Worm (Caenorhabditis elegans): ENCODE results near the gene K12H6.7.

- no peak for TF ChIP-seq unc-62 (GFP tag; optimal IDR thresholded peaks at IDR 0.05)
- no peak for TF ChIP-seq let-526 (GFP tag; IDR thresholded peaks at IDR 0.05)
- no peak for TF ChIP-seq die-1 (tag; optimal IDR thresholded peaks at IDR 0.05)
- no peak for TF ChIP-seq him-1 (tag; optimal IDR thresholded peaks at IDR 0.05)
- no peak for TF ChIP-seq Y95B8A.8 (GFP tag; IDR thresholded peaks at IDR 0.05)
- no peak for TF ChIP-seq nfya-1 (tag; optimal IDR thresholded peaks at IDR 0.05; ENCODE audit: borderline replicate concordance, insufficient read depth)
- TF ChIP-seq lin-54 (GFP tag; optimal IDR thresholded peaks at IDR 0.05): no peak
- TF ChIP-seq attf-5 (GFP tag; optimal IDR thresholded peaks at IDR 0.05): no peak
- no peak for TF ChIP-seq madf-10 (tag; optimal IDR thresholded peaks at IDR 0.05)
- TF ChIP-seq sea-2 (GFP tag; IDR thresholded peaks at IDR 0.05): no peak
- TF ChIP-seq nhr-179 (tag; optimal IDR thresholded peaks at IDR 0.05): no peak
- TF ChIP-seq unc-130 (GFP tag; optimal IDR thresholded peaks at IDR 0.05): no peak
- TF ChIP-seq athp-1 (tag; optimal IDR thresholded peaks at IDR 0.05): no peak
These were observed 31.2 kb downstream of the K12H6.7 start for ce11 chrII:2805566-2805965.
